Worm (Caenorhabditis elegans): ENCODE results near the gene scl-25.

ce11 chrV:17258868-17259267 is 33.4 kb downstream of the scl-25 start, which contains the start of gene fbxa-85:
- TF ChIP-seq ama-1 (optimal IDR thresholded peaks at IDR 0.05) (no peak), ama-1 (GFP tag; optimal IDR thresholded peaks at IDR 0.05) (no peak), sptf-2 (GFP tag; optimal IDR thresholded peaks at IDR 0.05) (no peak)
